Worm (Caenorhabditis elegans) whole organism, young adult: ENCODE measurements around the gene F23H11.2.

Source experiments
- F52B5.7 ChIP-seq: sonication (generic microtip); optimal IDR thresholded peaks from 2 replicates; lab custom pipeline; 2016; ENCODE audit warnings: mild to moderate bottlenecking, missing genetic modification characterization, missing compliant biosample characterization
- hmg-1.2 ChIP-seq: fragments of 200-800 bp; sonication (Bioruptor generic); IDR thresholded peaks from 2 replicates; pipeline ENCODE4 v1.3.6; 2022; ENCODE audit warnings: missing genetic modification reagents, missing genetic modification characterization, missing compliant biosample characterization
- xnd-1 ChIP-seq: sonication (generic microtip); optimal IDR thresholded peaks from 2 replicates; lab custom pipeline; 2016; ENCODE audit warnings: missing genotype, missing genetic modification reagents, missing genetic modification characterization, missing compliant biosample characterization

DNA sequence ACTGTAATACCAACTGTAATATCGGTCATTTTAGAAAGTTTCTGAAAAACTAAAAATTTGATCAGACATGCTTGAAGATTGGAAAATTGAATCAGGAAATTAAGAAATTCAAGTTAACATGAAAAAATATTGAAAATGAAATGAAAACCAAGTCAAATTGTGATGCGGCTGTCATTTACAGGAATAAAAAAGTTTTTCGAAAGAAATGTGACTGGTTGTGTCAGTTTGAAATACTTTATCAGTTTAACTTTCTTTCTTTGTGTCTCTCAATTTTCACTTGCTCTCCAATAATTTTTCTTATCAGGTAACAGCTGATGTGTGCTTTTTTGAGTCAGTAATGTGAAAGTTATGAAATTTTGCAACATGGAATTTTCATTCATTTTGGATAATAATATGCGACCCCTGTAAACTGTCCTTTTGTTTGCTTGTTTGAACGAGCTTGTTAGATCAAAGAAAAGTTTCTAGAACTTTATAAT, 50.7 kb downstream of the F23H11.2 start, which contains the start of gene fbxa-60:
- TF ChIP-seq F52B5.7 (no peak), xnd-1 (no peak), hmg-1.2 (no peak)
